Fruit fly (Drosophila melanogaster): ENCODE data around the gene RhoGAP93B.

The RhoGAP93B gene

DNA sequence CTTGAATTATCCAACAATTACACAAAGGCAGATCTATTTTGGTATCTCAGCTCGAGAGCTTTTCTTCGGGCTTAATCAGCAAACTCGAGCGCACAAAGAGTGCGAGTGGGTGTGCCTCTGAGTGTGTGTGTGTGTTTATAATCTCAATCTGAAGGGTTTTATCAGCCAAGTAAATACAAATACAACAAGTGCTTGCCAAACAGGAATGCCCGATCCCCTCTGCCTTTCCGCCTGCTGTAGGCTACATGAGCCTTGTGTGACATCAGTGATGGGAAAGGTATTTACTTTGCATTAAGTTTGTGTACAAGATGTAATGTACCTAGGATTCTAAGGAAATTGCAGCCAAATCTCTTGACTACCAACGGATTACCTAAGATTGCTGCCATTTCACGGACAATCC is 8.2 kb downstream of the RhoGAP93B start:
- peak; percentile 22 for TF ChIP-seq Hr83 (GFP tag; optimal IDR thresholded peaks at IDR 0.05; ENCODE audit: poor library complexity, severe bottlenecking)
- no peak for TF ChIP-seq rgr (GFP tag; optimal IDR thresholded peaks at IDR 0.05)
- peak; percentile 38 for TF ChIP-seq fru (GFP tag; optimal IDR thresholded peaks at IDR 0.05)
- no peak for TF ChIP-seq Mio (GFP tag; optimal IDR thresholded peaks at IDR 0.05)
- TF ChIP-seq sage (GFP tag; optimal IDR thresholded peaks at IDR 0.05): no peak

DNA sequence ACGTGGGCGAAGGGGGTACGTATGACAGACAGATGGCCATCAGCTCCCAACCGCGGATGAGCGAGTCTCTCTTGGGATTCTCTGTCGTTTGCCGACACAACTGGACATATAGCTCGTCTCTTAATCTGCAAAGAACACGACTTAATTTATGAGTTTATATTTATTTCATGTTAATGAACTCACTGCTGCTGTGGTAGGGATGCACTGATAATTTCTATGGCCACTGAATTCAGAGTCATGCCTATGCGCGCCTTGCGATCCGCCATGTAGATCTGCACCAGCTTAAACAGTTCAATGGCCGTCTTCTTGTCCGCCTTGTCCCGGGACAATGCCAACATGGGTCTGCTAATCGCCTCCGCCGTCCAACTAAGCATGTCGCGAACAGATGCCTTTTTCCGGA is 12.6 kb downstream of the RhoGAP93B start:
- TF ChIP-seq dl (GFP tag; optimal IDR thresholded peaks at IDR 0.05; ENCODE audit: insufficient read depth in 1 of 2, partially characterized antibody in 2 of 2) (no peak), OdsH (GFP tag; optimal IDR thresholded peaks at IDR 0.05) (no peak), Myc (optimal IDR thresholded peaks at IDR 0.05) (no peak), CrebA (GFP tag; optimal IDR thresholded peaks at IDR 0.05; ENCODE audit: borderline replicate concordance) (no peak)

DNA sequence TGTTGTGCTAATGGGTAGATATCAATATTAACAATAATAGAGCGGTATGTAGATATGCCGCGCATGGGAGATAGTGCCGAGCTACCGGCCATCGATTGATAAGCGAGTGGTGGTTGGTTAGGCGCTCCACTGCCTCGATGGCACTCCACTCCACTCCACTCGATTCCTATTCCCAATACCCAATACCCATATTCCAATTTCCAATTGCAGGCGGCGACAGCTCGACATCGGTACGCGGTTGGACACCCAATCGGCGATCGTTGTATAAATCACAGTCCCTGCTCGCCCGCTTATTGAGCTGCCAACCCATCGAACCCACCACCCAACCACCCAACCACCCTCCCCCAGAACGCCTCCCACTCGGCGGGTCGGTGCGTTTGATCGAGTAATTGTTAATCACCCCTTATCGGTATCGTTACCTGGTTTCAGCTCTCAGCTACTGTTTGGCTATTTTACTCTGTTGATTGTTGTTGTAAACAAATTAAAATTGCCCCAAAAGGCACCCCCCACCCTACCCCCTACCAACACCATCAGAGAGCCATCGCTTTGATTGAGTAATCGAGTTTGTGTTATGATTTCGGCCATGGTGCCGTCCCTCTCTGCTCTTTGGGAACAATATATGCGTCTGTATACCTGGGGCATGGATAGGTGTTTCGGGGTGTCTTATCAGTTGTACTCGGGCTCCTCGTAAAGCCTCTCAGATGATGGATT is 16.6 kb downstream of the RhoGAP93B start, which contains the start of gene HHEX:
Gene HHEX (minus strand): TSS at position 51 of the 711 bp plus-strand sequence.
- TF ChIP-seq Rel (GFP tag; optimal IDR thresholded peaks at IDR 0.05): no peak
- peak; percentile 20 for TF ChIP-seq Rel (tag; optimal IDR thresholded peaks at IDR 0.05)
- no peak for TF ChIP-seq Sp1 (GFP tag; optimal IDR thresholded peaks at IDR 0.05)

DNA sequence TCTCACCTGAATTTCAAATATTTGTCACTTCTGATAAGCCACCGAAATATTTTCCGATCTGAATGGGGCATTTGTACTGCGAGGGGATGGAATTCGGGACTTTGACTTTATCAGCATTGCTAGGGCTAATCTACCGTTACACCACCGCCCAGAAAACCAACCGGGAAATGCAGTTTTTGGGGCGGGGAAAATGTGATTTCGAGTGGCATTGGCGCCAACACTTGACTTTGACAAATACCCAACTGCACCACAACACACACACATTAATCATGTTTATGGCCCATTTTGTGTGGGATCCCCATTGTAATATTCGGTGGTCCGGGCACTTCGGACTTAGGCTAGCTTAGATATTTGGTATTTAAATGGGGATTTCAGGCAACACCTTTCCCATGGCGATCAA is 18.7 kb downstream of the RhoGAP93B start:
- TF ChIP-seq dmrt93B (GFP tag; optimal IDR thresholded peaks at IDR 0.05) (no peak), CrebA (GFP tag; optimal IDR thresholded peaks at IDR 0.05; ENCODE audit: borderline replicate concordance) (no peak), Vsx2 (GFP tag; optimal IDR thresholded peaks at IDR 0.05; ENCODE audit: partially characterized antibody) (no peak), HLH106 (tag; optimal IDR thresholded peaks at IDR 0.05) (no peak), rgr (GFP tag; optimal IDR thresholded peaks at IDR 0.05) (no peak), Rel (GFP tag; optimal IDR thresholded peaks at IDR 0.05) (no peak), Rel (tag; optimal IDR thresholded peaks at IDR 0.05) (no peak), psq (GFP tag; optimal IDR thresholded peaks at IDR 0.05) (no peak), woc (GFP tag; optimal IDR thresholded peaks at IDR 0.05) (no peak), fru (GFP tag; optimal IDR thresholded peaks at IDR 0.05) (no peak), Hr78 (GFP tag; optimal IDR thresholded peaks at IDR 0.05) (no peak), Sp1 (GFP tag; optimal IDR thresholded peaks at IDR 0.05) (no peak), foxo (GFP tag; optimal IDR thresholded peaks at IDR 0.05) (no peak)

DNA sequence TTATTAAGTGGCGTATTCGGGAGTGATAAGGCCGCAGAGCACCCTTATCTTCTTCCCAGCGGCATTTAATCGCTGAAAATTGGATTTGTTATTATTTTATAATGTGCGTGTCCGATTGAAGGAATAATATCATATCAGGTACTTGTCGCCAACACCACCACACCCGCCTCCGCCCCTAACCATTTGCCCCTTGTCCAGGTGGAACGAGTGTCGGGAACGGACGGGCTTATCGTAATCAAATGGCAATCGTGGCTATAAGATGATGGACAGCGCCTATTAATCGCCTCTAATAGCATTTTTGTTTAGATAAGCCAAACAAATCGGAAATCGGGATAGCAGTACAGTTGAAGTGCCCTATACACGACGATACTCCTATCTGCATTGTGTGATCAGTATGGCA is 19.4 kb downstream of the RhoGAP93B start:
- TF ChIP-seq sv (GFP tag; optimal IDR thresholded peaks at IDR 0.05) (no peak), Hr83 (GFP tag; optimal IDR thresholded peaks at IDR 0.05; ENCODE audit: poor library complexity, severe bottlenecking) (no peak), Vsx2 (GFP tag; optimal IDR thresholded peaks at IDR 0.05; ENCODE audit: partially characterized antibody) (no peak), Hr78 (GFP tag; optimal IDR thresholded peaks at IDR 0.05) (no peak), br (GFP tag; optimal IDR thresholded peaks at IDR 0.05) (peak; percentile 17), dmrt93B (GFP tag; optimal IDR thresholded peaks at IDR 0.05) (no peak), h (GFP tag; optimal IDR thresholded peaks at IDR 0.05) (peak; percentile 34)

DNA sequence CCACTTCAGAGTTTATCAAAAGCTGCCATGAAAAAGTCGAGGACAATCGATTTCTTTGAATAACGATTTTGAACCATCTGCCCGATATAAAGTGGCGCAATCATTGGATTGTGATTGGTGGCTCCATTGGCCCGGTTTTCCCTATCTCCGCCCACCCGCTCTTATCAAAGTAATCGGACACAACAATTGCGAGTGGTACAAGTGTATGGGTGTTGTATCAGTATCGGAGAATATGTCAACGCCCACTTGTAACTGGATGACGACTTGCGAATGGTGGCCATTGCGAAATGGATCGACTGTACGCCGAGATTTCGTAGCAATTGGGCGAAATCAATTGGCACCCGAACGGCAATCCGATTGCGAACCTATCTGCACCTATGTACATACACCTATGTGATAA is 20.1 kb downstream of the RhoGAP93B start:
- TF ChIP-seq dl (GFP tag; optimal IDR thresholded peaks at IDR 0.05; ENCODE audit: insufficient read depth in 1 of 2, partially characterized antibody in 2 of 2): peak in 1 of 2 experiments; percentile 9
- no peak for TF ChIP-seq brk (GFP tag; optimal IDR thresholded peaks at IDR 0.05)

DNA sequence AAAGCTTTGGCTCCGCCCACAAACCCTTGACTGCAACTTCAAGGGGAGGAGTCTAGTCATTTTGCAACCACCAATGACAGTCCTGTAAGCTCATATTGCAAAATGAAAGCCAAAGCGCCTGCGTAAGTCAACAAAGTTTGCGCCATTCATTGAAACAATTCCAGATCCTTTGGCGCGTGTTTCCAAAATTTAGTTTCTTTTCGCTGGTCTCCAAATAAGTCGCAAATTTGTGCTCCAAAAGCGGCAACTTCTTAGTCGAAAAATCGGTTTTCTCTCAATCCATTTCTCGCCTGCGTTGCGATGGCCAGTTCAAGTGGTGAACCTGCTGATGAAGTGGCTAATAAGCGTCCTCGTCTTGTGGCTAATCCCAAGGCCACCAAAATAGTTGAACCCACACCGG is 23.9 kb downstream of the RhoGAP93B start, which contains the start of gene dmrt93B:
Gene dmrt93B (plus strand): TSS at position 301 of the 400 bp plus-strand sequence.
- TF ChIP-seq rgr (GFP tag; optimal IDR thresholded peaks at IDR 0.05) (no peak), OdsH (GFP tag; optimal IDR thresholded peaks at IDR 0.05) (no peak), Mio (GFP tag; optimal IDR thresholded peaks at IDR 0.05) (no peak), Hr83 (GFP tag; optimal IDR thresholded peaks at IDR 0.05; ENCODE audit: poor library complexity, severe bottlenecking) (no peak), Abd-B (GFP tag; optimal IDR thresholded peaks at IDR 0.05) (no peak), psq (GFP tag; optimal IDR thresholded peaks at IDR 0.05) (no peak), Myc (optimal IDR thresholded peaks at IDR 0.05) (no peak), brk (GFP tag; optimal IDR thresholded peaks at IDR 0.05) (no peak), Dfd (GFP tag; optimal IDR thresholded peaks at IDR 0.05) (no peak), dl (GFP tag; optimal IDR thresholded peaks at IDR 0.05; ENCODE audit: insufficient read depth in 1 of 2, partially characterized antibody in 2 of 2) (no peak), Dif (GFP tag; optimal IDR thresholded peaks at IDR 0.05; ENCODE audit: partially characterized antibody) (no peak), pan (optimal IDR thresholded peaks at IDR 0.05) (no peak), sv (GFP tag; optimal IDR thresholded peaks at IDR 0.05) (no peak), Vsx2 (GFP tag; optimal IDR thresholded peaks at IDR 0.05; ENCODE audit: partially characterized antibody) (no peak), Jra (GFP tag; optimal IDR thresholded peaks at IDR 0.05) (no peak), br (GFP tag; optimal IDR thresholded peaks at IDR 0.05) (no peak), h (GFP tag; optimal IDR thresholded peaks at IDR 0.05) (no peak)
